Worm (Caenorhabditis elegans) whole organism, young adult: ENCODE data around the gene mel-28.

Source experiments
- C17E4.6 ChIP-seq: fragments of 200-800 bp; sonication (Bioruptor generic); IDR thresholded peaks from 2 replicates; pipeline ENCODE4 v1.3.6; 2022; ENCODE audit warnings: missing genetic modification reagents, missing genetic modification characterization, missing compliant biosample characterization
- D2030.7 ChIP-seq: fragments of 200-800 bp; sonication (Bioruptor generic); IDR thresholded peaks from 2 replicates; pipeline ENCODE4 v1.3.6; 2022; ENCODE audit warnings: missing genetic modification reagents, missing genetic modification characterization, missing compliant biosample characterization
- F33H1.4 ChIP-seq: fragments of 200-800 bp; sonication (Bioruptor generic); IDR thresholded peaks from 2 replicates; pipeline ENCODE4 v1.3.6; 2022; ENCODE audit warnings: missing genetic modification reagents, missing genetic modification characterization, missing compliant biosample characterization
- F49E8.2 ChIP-seq: sonication (generic microtip); optimal IDR thresholded peaks from 3 replicates; lab custom pipeline; 2017; ENCODE audit warnings: missing genetic modification characterization, mild to moderate bottlenecking, missing compliant biosample characterization, antibody characterized with exemption, moderate library complexity; ENCODE audit not compliant: insufficient read depth
- Y53G8AR.9 ChIP-seq: fragments of 200-800 bp; sonication (Bioruptor generic); conservative IDR thresholded peaks from 2 replicates; pipeline ENCODE4 v1.3.6; 2022; ENCODE audit warnings: missing genetic modification reagents, missing genetic modification characterization, missing compliant biosample characterization
- aptf-2 ChIP-seq: fragments of 200-800 bp; sonication (Bioruptor generic); conservative IDR thresholded peaks from 2 replicates; pipeline ENCODE4 v1.3.6; 2022; ENCODE audit warnings: missing genetic modification reagents, missing genetic modification characterization, missing compliant biosample characterization
- ceh-100 ChIP-seq: fragments of 200-800 bp; sonication (Bioruptor generic); IDR thresholded peaks from 2 replicates; pipeline ENCODE4 v1.3.6; 2022; ENCODE audit warnings: missing genetic modification reagents, missing genetic modification characterization, missing compliant biosample characterization
- ceh-27 ChIP-seq: fragments of 200-800 bp; sonication (Bioruptor generic); optimal IDR thresholded peaks from 2 replicates; lab custom pipeline; 2018; ENCODE audit warnings: mild to moderate bottlenecking, missing genetic modification characterization, moderate library complexity, missing compliant biosample characterization
- ceh-40 ChIP-seq: fragments of 200-800 bp; sonication (Bioruptor generic); IDR thresholded peaks from 2 replicates; pipeline ENCODE4 v1.3.6; 2022; ENCODE audit warnings: missing genetic modification characterization, missing compliant biosample characterization
- ceh-58 ChIP-seq: fragments of 200-800 bp; sonication (Bioruptor generic); IDR thresholded peaks from 2 replicates; pipeline ENCODE4 v1.3.6; 2022; ENCODE audit warnings: missing genetic modification characterization, missing compliant biosample characterization
- ceh-91 ChIP-seq: fragments of 200-800 bp; sonication (Bioruptor generic); IDR thresholded peaks from 2 replicates; pipeline ENCODE4 v1.3.6; 2022; ENCODE audit warnings: missing genetic modification reagents, missing genetic modification characterization, missing compliant biosample characterization
- dpl-1 ChIP-seq: fragments of 150-350 bp; optimal IDR thresholded peaks from 2 replicates; lab custom pipeline; 2014; ENCODE audit warnings: missing biosample characterization, missing genetic modification reagents, missing genetic modification characterization
- efl-1 ChIP-seq: fragments of 150-350 bp; optimal IDR thresholded peaks from 2 replicates; lab custom pipeline; 2014; ENCODE audit warnings: missing biosample characterization, missing genetic modification reagents, missing genetic modification characterization
- him-1 ChIP-seq: sonication (generic microtip); optimal IDR thresholded peaks from 2 replicates; lab custom pipeline; 2016; ENCODE audit warnings: missing genotype, missing genetic modification reagents, missing genetic modification characterization, missing compliant biosample characterization
- hlh-12 ChIP-seq: sonication (generic microtip); optimal IDR thresholded peaks from 2 replicates; lab custom pipeline; 2016; ENCODE audit warnings: missing genetic modification characterization, missing compliant biosample characterization
- hmg-1.2 ChIP-seq: fragments of 200-800 bp; sonication (Bioruptor generic); IDR thresholded peaks from 2 replicates; pipeline ENCODE4 v1.3.6; 2022; ENCODE audit warnings: missing genetic modification reagents, missing genetic modification characterization, missing compliant biosample characterization
- hsf-1 ChIP-seq: fragments of 200-800 bp; sonication (Bioruptor generic); IDR thresholded peaks from 2 replicates; pipeline ENCODE4 v1.3.6; 2022; ENCODE audit warnings: missing genetic modification reagents, missing genetic modification characterization, missing compliant biosample characterization
- lag-1 ChIP-seq: fragments of 200-800 bp; sonication (Bioruptor generic); IDR thresholded peaks from 2 replicates; pipeline ENCODE4 v1.3.6; 2022; ENCODE audit warnings: missing genetic modification reagents, missing genetic modification characterization, missing compliant biosample characterization
- let-526 ChIP-seq: fragments of 200-800 bp; sonication (Bioruptor generic); IDR thresholded peaks from 2 replicates; pipeline ENCODE4 v1.3.6; 2022; ENCODE audit warnings: missing genetic modification reagents, missing genetic modification characterization, missing compliant biosample characterization
- lin-54 ChIP-seq: fragments of 200-800 bp; sonication (Bioruptor generic); optimal IDR thresholded peaks from 2 replicates; lab custom pipeline; 2018; ENCODE audit warnings: mild to moderate bottlenecking, missing genetic modification characterization, missing compliant biosample characterization
- lsl-1 ChIP-seq: fragments of 200-800 bp; sonication (Bioruptor generic); optimal IDR thresholded peaks from 2 replicates; lab custom pipeline; 2018; ENCODE audit warnings: mild to moderate bottlenecking, missing genetic modification characterization, moderate library complexity, missing compliant biosample characterization
- madf-6 ChIP-seq: fragments of 200-800 bp; sonication (Bioruptor generic); IDR thresholded peaks from 2 replicates; pipeline ENCODE4 v1.3.6; 2022; ENCODE audit warnings: missing genetic modification reagents, missing genetic modification characterization, missing compliant biosample characterization
- madf-8 ChIP-seq: fragments of 200-800 bp; sonication (Bioruptor generic); conservative IDR thresholded peaks from 2 replicates; pipeline ENCODE4 v1.3.6; 2022; ENCODE audit warnings: missing genetic modification reagents, missing genetic modification characterization, missing compliant biosample characterization
- mcd-1 ChIP-seq: fragments of 200-800 bp; sonication (Bioruptor generic); IDR thresholded peaks from 2 replicates; pipeline ENCODE4 v1.3.6; 2022; ENCODE audit warnings: missing genetic modification reagents, missing genetic modification characterization, missing compliant biosample characterization
- mxl-1 ChIP-seq: sonication (generic microtip); optimal IDR thresholded peaks from 2 replicates; lab custom pipeline; 2016; ENCODE audit warnings: missing genetic modification characterization, missing compliant biosample characterization
- nfyb-1 ChIP-seq: fragments of 200-800 bp; sonication (Bioruptor generic); IDR thresholded peaks from 2 replicates; pipeline ENCODE4 v1.3.6; 2022; ENCODE audit warnings: missing genetic modification reagents, missing genetic modification characterization, missing compliant biosample characterization
- pbrm-1 ChIP-seq: fragments of 200-800 bp; sonication (Bioruptor generic); IDR thresholded peaks from 2 replicates; pipeline ENCODE4 v1.3.6; 2022; ENCODE audit warnings: missing genetic modification reagents, missing genetic modification characterization, missing compliant biosample characterization
- rcor-1 ChIP-seq: fragments of 200-800 bp; sonication (Bioruptor generic); IDR thresholded peaks from 2 replicates; pipeline ENCODE4 v1.3.6; 2022; ENCODE audit warnings: missing genetic modification reagents, missing genetic modification characterization, missing compliant biosample characterization
- sdz-38 ChIP-seq: sonication (generic microtip); optimal IDR thresholded peaks from 2 replicates; lab custom pipeline; 2016; ENCODE audit warnings: missing genotype, missing genetic modification characterization, missing compliant biosample characterization
- snpc-1.1 ChIP-seq: sonication (generic microtip); optimal IDR thresholded peaks from 2 replicates; lab custom pipeline; 2017; ENCODE audit warnings: missing genetic modification characterization, mild to moderate bottlenecking, missing compliant biosample characterization, antibody characterized with exemption, moderate library complexity, missing genotype, missing genetic modification reagents; ENCODE audit not compliant: insufficient read depth
- snpc-1.3 ChIP-seq: sonication (generic microtip); optimal IDR thresholded peaks from 2 replicates; lab custom pipeline; 2017; ENCODE audit warnings: missing genetic modification characterization, mild to moderate bottlenecking, missing compliant biosample characterization, antibody characterized with exemption, moderate library complexity, missing genotype, missing genetic modification reagents; ENCODE audit not compliant: insufficient read depth
- snpc-3.4 ChIP-seq: sonication (generic microtip); optimal IDR thresholded peaks from 2 replicates; lab custom pipeline; 2017; ENCODE audit warnings: missing genetic modification characterization, mild to moderate bottlenecking, missing compliant biosample characterization, antibody characterized with exemption, moderate library complexity, missing genotype, missing genetic modification reagents
- xnd-1 ChIP-seq: sonication (generic microtip); optimal IDR thresholded peaks from 2 replicates; lab custom pipeline; 2016; ENCODE audit warnings: missing genotype, missing genetic modification reagents, missing genetic modification characterization, missing compliant biosample characterization
- ztf-18 ChIP-seq: sonication (generic microtip); optimal IDR thresholded peaks from 2 replicates; lab custom pipeline; 2016; ENCODE audit warnings: missing genotype, mild to moderate bottlenecking, missing genetic modification characterization, missing compliant biosample characterization

The mel-28 gene

ce11 chrIII:4781937-4782576 lies 3.8 kb upstream of the mel-28 start, which contains the start of the genes gex-5 and C38D4.10:
Gene gex-5, minus strand, starts transcription at chrIII:4781987.
Gene C38D4.10, plus strand, starts transcription at chrIII:4782526.
- peak; percentile 88 for TF ChIP-seq madf-6
- peak; percentile 43 for TF ChIP-seq lin-54
- TF ChIP-seq aptf-2 (GFP tag; lab: Robert Waterston, UW) = 0 out of 2 replicates have a peak, but pooled peaks have one; percentile 25
- peak; percentile 24 for TF ChIP-seq dpl-1 (GFP tag; lab: Kevin White, UChicago)
- 0 out of 2 replicates have a peak, but pooled peaks have one; percentile 21 for TF ChIP-seq pbrm-1 (GFP tag; lab: Robert Waterston, UW)
- peak; percentile 12 for TF ChIP-seq snpc-1.3 (tag; lab: Kevin White, UChicago)
- TF ChIP-seq madf-8 (GFP tag; lab: Robert Waterston, UW) = peak; percentile 56
- peak; percentile 12 for TF ChIP-seq him-1
- TF ChIP-seq C17E4.6 = peak; percentile 53; the same call in 1 of the 2 replicates
- 0 out of 2 replicates have a peak, but pooled peaks have one; percentile 12 for TF ChIP-seq rcor-1 (GFP tag; lab: Robert Waterston, UW)
- peak; percentile 78 for TF ChIP-seq lsl-1 (GFP tag; lab: Kevin White, UChicago)
- peak; percentile 62 for TF ChIP-seq D2030.7
- peak; percentile 24; the same call in 1 of the 2 replicates for TF ChIP-seq hmg-1.2
- TF ChIP-seq xnd-1 = peak; percentile 73
- TF ChIP-seq F33H1.4 (GFP tag; lab: Robert Waterston, UW) = peak; percentile 77
- TF ChIP-seq efl-1 (GFP tag; lab: Kevin White, UChicago) = peak; percentile 63
- TF ChIP-seq, all 124 proteins: peak for 16; not testable (repeated sequence) for 108

- peak; percentile 35; the same call in 1 of the 2 replicates for TF ChIP-seq rcor-1 (GFP tag; lab: Robert Waterston, UW)
- peak; percentile 55 for TF ChIP-seq D2030.7
- 0 out of 2 replicates have a peak, but pooled peaks have one; percentile 33 for TF ChIP-seq aptf-2 (GFP tag; lab: Robert Waterston, UW)
- peak; percentile 26; the same call in 1 of the 2 replicates for TF ChIP-seq hmg-1.2
- TF ChIP-seq Y53G8AR.9 = 0 out of 2 replicates have a peak, but pooled peaks have one; percentile 9
- peak; percentile 64 for TF ChIP-seq F33H1.4 (GFP tag; lab: Robert Waterston, UW)
- TF ChIP-seq pbrm-1 (GFP tag; lab: Robert Waterston, UW) = peak; percentile 70
- peak; percentile 27; the same call in 1 of the 2 replicates for TF ChIP-seq ceh-91
- TF ChIP-seq ceh-100 (GFP tag; lab: Robert Waterston, UW) = peak; percentile 20; the same call in 1 of the 2 replicates
- TF ChIP-seq xnd-1 = peak; percentile 40
- TF ChIP-seq mcd-1 = peak; percentile 53
- TF ChIP-seq madf-8 (GFP tag; lab: Robert Waterston, UW) = peak; percentile 33; the same call in 1 of the 2 replicates
- peak; percentile 49; the same call in 1 of the 2 replicates for TF ChIP-seq madf-6
Observed at ce11 chrIII:4785131-4785530, 749 bp upstream of the mel-28 start, which contains the start of gene enu-3.2. Gene enu-3.2, minus strand, starts transcription at chrIII:4785235.

- TF ChIP-seq hsf-1 (GFP tag; lab: Robert Waterston, UW) (no peak), hlh-12 (tag; lab: Kevin White, UChicago) (no peak), madf-8 (GFP tag; lab: Robert Waterston, UW) (peak; percentile 73), let-526 (no peak), Y53G8AR.9 (no peak), mxl-1 (tag; lab: Kevin White, UChicago) (no peak), lsl-1 (GFP tag; lab: Kevin White, UChicago) (peak; percentile 90), lag-1 (no peak), snpc-1.1 (tag; lab: Kevin White, UChicago) (no peak), madf-6 (peak; percentile 88), ceh-91 (peak; percentile 59), snpc-3.4 (tag; lab: Kevin White, UChicago) (peak; percentile 65), xnd-1 (peak; percentile 68), lin-54 (peak; percentile 84), F33H1.4 (GFP tag; lab: Robert Waterston, UW) (peak; percentile 77), ztf-18 (tag; lab: Kevin White, UChicago) (peak; percentile 10), nfyb-1 (GFP tag; lab: Robert Waterston, UW) (no peak), ceh-40 (GFP tag; lab: Robert Waterston, UW) (no peak), ceh-27 (GFP tag; lab: Kevin White, UChicago) (no peak), hmg-1.2 (no peak; the same call in 1 of the 2 replicates), sdz-38 (tag; lab: Kevin White, UChicago) (no peak), efl-1 (GFP tag; lab: Kevin White, UChicago) (peak; percentile 87), dpl-1 (GFP tag; lab: Kevin White, UChicago) (peak; percentile 78), F49E8.2 (peak; percentile 51), D2030.7 (peak; percentile 46), ceh-58 (GFP tag; lab: Robert Waterston, UW) (no peak), snpc-1.3 (tag; lab: Kevin White, UChicago) (peak; percentile 19)
Observed at ce11 chrIII:4792560-4793136, 6.8 kb downstream of the mel-28 start, which contains the start of gene mip-1. Gene mip-1, plus strand, starts transcription at chrIII:4793086.
